Worm (Caenorhabditis elegans): ENCODE data around the gene srx-47.

ce11 chrV:9333316-9334048, 16.3 kb upstream of the srx-47 start, which contains the start of gene acl-14:
- TF ChIP-seq nhr-12 (tag; optimal IDR thresholded peaks at IDR 0.05): no peak
- no peak for TF ChIP-seq ZK546.5 (tag; optimal IDR thresholded peaks at IDR 0.05)
- peak; percentile 20 for TF ChIP-seq elt-2 (tag; optimal IDR thresholded peaks at IDR 0.05)
- TF ChIP-seq fos-1 (tag; optimal IDR thresholded peaks at IDR 0.05): no peak
